Worm (Caenorhabditis elegans) whole organism, L4/young adult: ENCODE results near the gene fbxa-116.

Experiments used
- W03F9.2 ChIP-seq: fragments of 150-350 bp; optimal IDR thresholded peaks from 2 replicates; lab custom pipeline; 2014; ENCODE audit warnings: missing biosample characterization, missing genetic modification characterization
- dao-5 ChIP-seq: sonication (generic microtip); optimal IDR thresholded peaks from 2 replicates; lab custom pipeline; 2016; ENCODE audit warnings: missing genotype, missing genetic modification characterization, moderate library complexity, missing compliant biosample characterization
- him-1 ChIP-seq: sonication (generic microtip); optimal IDR thresholded peaks from 2 replicates; lab custom pipeline; 2016; ENCODE audit warnings: missing genotype, missing genetic modification reagents, missing genetic modification characterization, missing compliant biosample characterization

DNA sequence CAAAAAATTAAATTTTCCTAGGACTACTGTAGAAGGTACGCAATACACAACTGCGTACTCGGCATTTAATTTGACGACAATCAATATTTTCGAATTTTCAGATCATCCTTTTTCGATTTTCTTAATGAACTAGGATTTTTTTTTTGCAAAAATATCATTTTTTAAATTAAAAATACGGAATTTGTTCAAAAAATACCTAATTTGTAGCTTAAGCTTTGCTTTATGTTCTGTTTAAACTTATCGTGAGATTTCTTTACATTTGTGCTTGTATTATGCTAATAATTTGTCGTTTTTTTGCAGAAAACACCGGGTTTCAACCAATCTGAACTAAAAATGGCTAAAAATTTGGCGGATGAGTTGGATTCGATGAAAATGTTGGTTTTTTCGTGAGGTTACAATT is 8.0 kb upstream of the fbxa-116 start, which contains the start of gene ftr-1:
- TF ChIP-seq dao-5 (no peak), him-1 (no peak), W03F9.2 (tag; lab: Kevin White, UChicago) (no peak)
